Worm (Caenorhabditis elegans) whole organism, L1 larva: ENCODE measurements around the gene clc-3.

Experiments
- C04F5.9 ChIP-seq: sonication (generic microtip); optimal IDR thresholded peaks from 2 replicates; lab custom pipeline; 2016; ENCODE audit warnings: missing genetic modification characterization, missing compliant biosample characterization
- C16A3.4 ChIP-seq: fragments of 150-350 bp; optimal IDR thresholded peaks from 2 replicates; lab custom pipeline; 2014; ENCODE audit warnings: missing biosample characterization, missing genetic modification characterization
- C34B4.2 ChIP-seq: sonication (generic microtip); optimal IDR thresholded peaks from 2 replicates; lab custom pipeline; 2017; ENCODE audit warnings: mild to moderate bottlenecking, missing genetic modification characterization, missing compliant biosample characterization
- Y116A8C.19 ChIP-seq: sonication (generic microtip); optimal IDR thresholded peaks from 2 replicates; lab custom pipeline; 2016; ENCODE audit warnings: missing compliant biosample characterization, missing genetic modification characterization, borderline replicate concordance
- aha-1 ChIP-seq: fragments of 150-350 bp; optimal IDR thresholded peaks from 2 replicates; lab custom pipeline; 2014; ENCODE audit warnings: missing biosample characterization, missing genetic modification characterization
- alr-1 ChIP-seq: fragments of 200-800 bp; sonication (Bioruptor generic); optimal IDR thresholded peaks from 2 replicates; lab custom pipeline; 2018; ENCODE audit warnings: borderline replicate concordance, mild to moderate bottlenecking, missing genetic modification characterization, missing compliant biosample characterization
- blmp-1 ChIP-seq: fragments of 150-350 bp; optimal IDR thresholded peaks from 2 replicates; lab custom pipeline; 2014; ENCODE audit warnings: missing biosample characterization, missing genetic modification characterization
- ceh-82 ChIP-seq, 3 experiments: fragments of 150-350 bp in 1 of 3; sonication (generic microtip) in 2 of 3; optimal IDR thresholded peaks; 2 replicates each; lab custom pipeline; 2014 to 2017; ENCODE audit warnings: missing biosample characterization in 3 of 3, missing genetic modification characterization in 3 of 3
- ceh-88 ChIP-seq: fragments of 200-800 bp; sonication (Bioruptor generic); IDR thresholded peaks from 2 replicates; pipeline ENCODE4 v1.3.6; 2022; ENCODE audit warnings: missing genetic modification characterization, missing compliant biosample characterization
- dpl-1 ChIP-seq, 3 experiments: fragments of 150-350 bp in 2 of 3; sonication (generic microtip) in 1 of 3; optimal IDR thresholded peaks; 2 replicates each; lab custom pipeline; 2014 to 2017; ENCODE audit warnings: missing biosample characterization in 3 of 3, missing genetic modification characterization in 3 of 3, missing genetic modification reagents in 3 of 3
- dsc-1 ChIP-seq: sonication (generic microtip); optimal IDR thresholded peaks from 2 replicates; lab custom pipeline; 2016; ENCODE audit warnings: mild to moderate bottlenecking, missing genetic modification characterization, missing compliant biosample characterization
- efl-1 ChIP-seq, 4 experiments: fragments of 150-350 bp; optimal IDR thresholded peaks in 3 of 4; peaks in 1 of 4; 1 replicate in 1 of 4; 2 replicates in 3 of 4; lab custom pipeline; 2014; ENCODE audit warnings: missing biosample characterization in 2 of 4, missing genetic modification characterization in 2 of 4, missing genetic modification reagents in 2 of 4
- egl-13 ChIP-seq: sonication (generic microtip); optimal IDR thresholded peaks from 2 replicates; lab custom pipeline; 2016; ENCODE audit warnings: missing genotype, missing genetic modification reagents, missing genetic modification characterization, missing compliant biosample characterization
- egl-27 ChIP-seq, 2 experiments: fragments of 150-350 bp in 1 of 2; sonication (generic microtip); optimal IDR thresholded peaks; 3 replicates each; lab custom pipeline; 2017 to 2018; ENCODE audit warnings: missing biosample characterization in 2 of 2, missing genetic modification characterization in 2 of 2, missing genetic modification reagents in 2 of 2
- elt-3 ChIP-seq, 6 experiments: fragments of 150-350 bp in 1 of 6; sonication (generic microtip); optimal IDR thresholded peaks; 2 replicates each; lab custom pipeline; 2017 to 2018; ENCODE audit warnings: missing biosample characterization in 6 of 6, missing genetic modification characterization in 6 of 6, inconsistent platforms in 1 of 6
- fkh-10 ChIP-seq: sonication (generic microtip); optimal IDR thresholded peaks from 2 replicates; lab custom pipeline; 2017; ENCODE audit warnings: missing biosample characterization, missing genetic modification reagents, missing genetic modification characterization
- fkh-4 ChIP-seq: sonication (generic microtip); optimal IDR thresholded peaks from 2 replicates; lab custom pipeline; 2016; ENCODE audit warnings: missing compliant biosample characterization, missing genetic modification characterization, borderline replicate concordance
- grh-1 ChIP-seq: fragments of 200-800 bp; sonication (Bioruptor generic); IDR thresholded peaks from 2 replicates; pipeline ENCODE4 v1.3.6; 2022; ENCODE audit warnings: missing genetic modification reagents, missing genetic modification characterization, missing compliant biosample characterization
- hlh-17 ChIP-seq: fragments of 200-800 bp; sonication (Bioruptor generic); optimal IDR thresholded peaks from 2 replicates; lab custom pipeline; 2018; ENCODE audit warnings: missing genetic modification characterization, mild to moderate bottlenecking, missing compliant biosample characterization, moderate library complexity, borderline replicate concordance
- hpl-2 ChIP-seq: fragments of 150-350 bp; optimal IDR thresholded peaks from 2 replicates; lab custom pipeline; 2014; ENCODE audit warnings: missing biosample characterization, missing genetic modification reagents, missing genetic modification characterization
- irx-1 ChIP-seq: sonication (generic microtip); optimal IDR thresholded peaks from 2 replicates; lab custom pipeline; 2016; ENCODE audit warnings: missing genetic modification characterization, missing compliant biosample characterization
- lin-15B ChIP-seq: fragments of 150-350 bp; sonication (generic microtip); optimal IDR thresholded peaks from 3 replicates; lab custom pipeline; 2014; ENCODE audit warnings: missing biosample characterization, missing genetic modification characterization
- lin-35 ChIP-seq, 2 experiments: fragments of 150-350 bp; optimal IDR thresholded peaks; 2 replicates each; lab custom pipeline; 2014; ENCODE audit warnings: missing biosample characterization in 2 of 2, missing genetic modification characterization in 2 of 2, missing genetic modification reagents in 2 of 2
- lsy-2 ChIP-seq, 2 experiments: fragments of 150-350 bp; optimal IDR thresholded peaks; 2 replicates each; lab custom pipeline; 2014; ENCODE audit warnings: missing biosample characterization in 2 of 2, missing genetic modification characterization in 2 of 2
- mep-1 ChIP-seq: fragments of 150-350 bp; optimal IDR thresholded peaks from 2 replicates; lab custom pipeline; 2014; ENCODE audit warnings: missing biosample characterization, missing genetic modification characterization
- nhr-20 ChIP-seq: sonication (generic microtip); optimal IDR thresholded peaks from 2 replicates; lab custom pipeline; 2016; ENCODE audit warnings: mild to moderate bottlenecking, missing genetic modification characterization, missing compliant biosample characterization
- nhr-71 ChIP-seq: sonication (generic microtip); optimal IDR thresholded peaks from 2 replicates; lab custom pipeline; 2016; ENCODE audit warnings: mild to moderate bottlenecking, missing genetic modification characterization, moderate library complexity, missing compliant biosample characterization
- nhr-76 ChIP-seq: sonication (generic microtip); optimal IDR thresholded peaks from 2 replicates; lab custom pipeline; 2017; ENCODE audit warnings: missing biosample characterization, missing genetic modification characterization
- nhr-77 ChIP-seq: fragments of 150-350 bp; optimal IDR thresholded peaks from 2 replicates; lab custom pipeline; 2014; ENCODE audit warnings: missing biosample characterization, missing genetic modification characterization
- nhr-84 ChIP-seq: sonication (generic microtip); optimal IDR thresholded peaks from 2 replicates; lab custom pipeline; 2017; ENCODE audit warnings: missing biosample characterization, missing genetic modification characterization
- nhr-85 ChIP-seq: sonication (generic microtip); peaks from one replicate; lab custom pipeline; 2016; ENCODE audit warnings: missing genetic modification characterization, inconsistent platforms, missing compliant biosample characterization
- pag-3 ChIP-seq: sonication (generic microtip); optimal IDR thresholded peaks from 2 replicates; lab custom pipeline; 2017; ENCODE audit warnings: missing genetic modification characterization, mild to moderate bottlenecking, missing compliant biosample characterization, antibody characterized with exemption, borderline replicate concordance; ENCODE audit not compliant: insufficient read depth
- pax-3 ChIP-seq: fragments of 200-800 bp; sonication (Bioruptor generic); optimal IDR thresholded peaks from 2 replicates; lab custom pipeline; 2018; ENCODE audit warnings: mild to moderate bottlenecking, missing genetic modification characterization, moderate library complexity, missing compliant biosample characterization
- pqm-1 ChIP-seq: sonication (generic microtip); optimal IDR thresholded peaks from 3 replicates; lab custom pipeline; 2017; ENCODE audit warnings: missing biosample characterization, missing genetic modification characterization
- rnt-1 ChIP-seq: sonication (generic microtip); optimal IDR thresholded peaks from 2 replicates; lab custom pipeline; 2016; ENCODE audit warnings: mild to moderate bottlenecking, missing genetic modification characterization, moderate library complexity, missing compliant biosample characterization
- sox-4 ChIP-seq: sonication (generic microtip); optimal IDR thresholded peaks from 2 replicates; lab custom pipeline; 2016; ENCODE audit warnings: missing genetic modification characterization, missing compliant biosample characterization
- sup-37 ChIP-seq: fragments of 200-800 bp; sonication (Bioruptor generic); optimal IDR thresholded peaks from 2 replicates; lab custom pipeline; 2018; ENCODE audit warnings: mild to moderate bottlenecking, missing genetic modification characterization, missing compliant biosample characterization
- tlp-1 ChIP-seq: fragments of 150-350 bp; optimal IDR thresholded peaks from 2 replicates; lab custom pipeline; 2014; ENCODE audit warnings: missing biosample characterization, missing genetic modification characterization
- unc-30 ChIP-seq: sonication (generic microtip); optimal IDR thresholded peaks from 2 replicates; lab custom pipeline; 2017; ENCODE audit warnings: missing biosample characterization, missing genetic modification characterization
- unc-98 ChIP-seq: fragments of 200-800 bp; sonication (Bioruptor generic); IDR thresholded peaks from 2 replicates; pipeline ENCODE4 v1.3.6; 2022; ENCODE audit warnings: missing genetic modification characterization, missing compliant biosample characterization
- xbp-1 ChIP-seq: sonication (generic microtip); optimal IDR thresholded peaks from 2 replicates; lab custom pipeline; 2016; ENCODE audit warnings: missing genetic modification characterization, missing compliant biosample characterization
- zag-1 ChIP-seq: fragments of 150-350 bp; optimal IDR thresholded peaks from 2 replicates; lab custom pipeline; 2014; ENCODE audit warnings: missing biosample characterization, missing genetic modification characterization
- zip-4 ChIP-seq: fragments of 200-800 bp; sonication (Bioruptor generic); optimal IDR thresholded peaks from 2 replicates; lab custom pipeline; 2018; ENCODE audit warnings: mild to moderate bottlenecking, missing genetic modification characterization, moderate library complexity, missing compliant biosample characterization
- ztf-11 ChIP-seq, 2 experiments: sonication (generic microtip); optimal IDR thresholded peaks; 2 replicates each; lab custom pipeline; 2016 to 2017; ENCODE audit warnings: missing genetic modification characterization in 2 of 2, missing biosample characterization in 1 of 2, missing compliant biosample characterization in 1 of 2
- ztf-4 ChIP-seq: fragments of 150-350 bp; optimal IDR thresholded peaks from 2 replicates; lab custom pipeline; 2014; ENCODE audit warnings: missing biosample characterization, missing genetic modification characterization

Gene clc-3

ce11 chrX:3379114-3379513 is 4.6 kb upstream of the clc-3 start, which contains the start of gene sorf-1 (continued):
- peak; percentile 18 for TF ChIP-seq irx-1 (tag; lab: Kevin White, UChicago)
- no peak for TF ChIP-seq C34B4.2 (tag; lab: Kevin White, UChicago)
- no peak for TF ChIP-seq egl-27 (tag; optimal IDR thresholded peaks at IDR 0.05; lab: Kevin White, UChicago)
- TF ChIP-seq hlh-17 (GFP tag; lab: Kevin White, UChicago): no peak
- TF ChIP-seq C16A3.4: peak; percentile 30
- TF ChIP-seq rnt-1 (tag; lab: Kevin White, UChicago): peak; percentile 95
- peak; percentile 6 to 11 for TF ChIP-seq efl-1 (optimal IDR thresholded peaks at IDR 0.05; lab: Kevin White, UChicago)
- TF ChIP-seq efl-1 (GFP tag; optimal IDR thresholded peaks at IDR 0.05 in 1 of 2; lab: Kevin White, UChicago): peak in 1 of 2 experiments; percentile 74
- TF ChIP-seq alr-1: no peak
- no peak for TF ChIP-seq ztf-4 (tag; lab: Kevin White, UChicago)
- no peak for TF ChIP-seq mep-1 (tag; lab: Kevin White, UChicago)
- TF ChIP-seq lsy-2 (tag; optimal IDR thresholded peaks at IDR 0.05; lab: Kevin White, UChicago): peak in 1 of 2 experiments; percentile 23
- TF ChIP-seq, all 84 proteins: peak for 27

- TF ChIP-seq fkh-4 (tag; lab: Kevin White, UChicago): peak; percentile 50
- no peak for TF ChIP-seq nhr-85 (tag; lab: Kevin White, UChicago)
- no peak for TF ChIP-seq egl-27 (tag; optimal IDR thresholded peaks at IDR 0.05; lab: Kevin White, UChicago)
- TF ChIP-seq dsc-1: peak; percentile 88
- no peak for TF ChIP-seq Y116A8C.19 (tag; lab: Kevin White, UChicago)
- no peak for TF ChIP-seq unc-30 (tag; lab: Kevin White, UChicago)
- TF ChIP-seq fkh-10 (GFP tag; lab: Kevin White, UChicago): no peak
- TF ChIP-seq egl-13: no peak
- TF ChIP-seq nhr-77 (tag; lab: Kevin White, UChicago): no peak
- no peak for TF ChIP-seq nhr-76 (tag; lab: Kevin White, UChicago)
- TF ChIP-seq, all 84 proteins: peak for 2
These were observed 778 bp upstream of the clc-3 start for ce11 chrX:3375320-3375719.

DNA sequence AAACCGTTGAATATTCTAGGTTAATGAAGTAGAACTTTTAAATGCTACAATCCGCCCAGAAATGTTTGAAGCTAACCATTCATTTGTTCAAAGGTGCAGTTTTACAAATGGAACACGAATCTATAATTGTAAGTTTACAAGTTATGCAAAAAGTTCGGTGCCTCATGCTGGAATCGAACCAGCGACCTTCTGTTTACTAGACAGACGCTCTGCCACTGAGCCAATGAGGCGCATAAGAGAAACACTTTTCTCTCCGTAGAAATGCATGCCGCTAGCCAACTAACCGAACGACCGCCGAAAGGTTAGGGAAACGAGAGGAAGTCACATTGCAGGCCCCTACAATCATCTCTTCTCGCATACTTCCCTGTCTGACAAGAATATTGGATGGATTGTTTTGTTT is 3.3 kb downstream of the clc-3 start:
- TF ChIP-seq nhr-71: peak; percentile 75
- TF ChIP-seq ceh-88: peak; percentile 50; the same call in 1 of the 2 replicates
- no peak for TF ChIP-seq ztf-11 (tag; optimal IDR thresholded peaks at IDR 0.05; lab: Kevin White, UChicago)
- TF ChIP-seq ztf-4 (tag; lab: Kevin White, UChicago): no peak
- no peak for TF ChIP-seq aha-1 (tag; lab: Kevin White, UChicago)
- no peak for TF ChIP-seq pag-3 (tag; lab: Kevin White, UChicago)
- peak; percentile 26 for TF ChIP-seq zip-4 (GFP tag; lab: Kevin White, UChicago)
- no peak for TF ChIP-seq pax-3 (tag; lab: Kevin White, UChicago)
- no peak for TF ChIP-seq blmp-1 (tag; lab: Kevin White, UChicago)
- TF ChIP-seq irx-1 (tag; lab: Kevin White, UChicago): peak; percentile 56
- peak; percentile 14 for TF ChIP-seq nhr-76 (tag; lab: Kevin White, UChicago)
- no peak for TF ChIP-seq C04F5.9 (tag; lab: Kevin White, UChicago)
- TF ChIP-seq ceh-82 (tag; optimal IDR thresholded peaks at IDR 0.05; lab: Kevin White, UChicago): peak; percentile 36 to 75 (median 65)
- peak; percentile 39 to 40 for TF ChIP-seq efl-1 (optimal IDR thresholded peaks at IDR 0.05; lab: Kevin White, UChicago)
- TF ChIP-seq efl-1 (GFP tag; optimal IDR thresholded peaks at IDR 0.05 in 1 of 2; lab: Kevin White, UChicago): peak in 1 of 2 experiments; percentile 7
- no peak for TF ChIP-seq sup-37 (GFP tag; lab: Kevin White, UChicago)
- TF ChIP-seq unc-30 (tag; lab: Kevin White, UChicago): no peak
- TF ChIP-seq pqm-1 (tag; lab: Kevin White, UChicago): no peak
- TF ChIP-seq nhr-20 (tag; lab: Kevin White, UChicago): peak; percentile 76
- TF ChIP-seq mep-1 (tag; lab: Kevin White, UChicago): peak; percentile 64
- 0 out of 2 replicates have a peak, but pooled peaks have one; percentile 23 for TF ChIP-seq unc-98
- peak in 2 of 3 experiments; percentile 10 to 21 for TF ChIP-seq dpl-1 (GFP tag; optimal IDR thresholded peaks at IDR 0.05; lab: Kevin White, UChicago)
- TF ChIP-seq hpl-2: no peak
- peak; percentile 59 for TF ChIP-seq xbp-1 (tag; lab: Kevin White, UChicago)
- TF ChIP-seq nhr-84 (tag; lab: Kevin White, UChicago): no peak
- TF ChIP-seq lin-35 (GFP tag; optimal IDR thresholded peaks at IDR 0.05; lab: Kevin White, UChicago): peak; percentile 49 to 70
- TF ChIP-seq tlp-1 (tag; lab: Kevin White, UChicago): no peak
- TF ChIP-seq zag-1 (tag; lab: Kevin White, UChicago): no peak
- TF ChIP-seq hlh-17 (GFP tag; lab: Kevin White, UChicago): no peak
- TF ChIP-seq lin-15B (tag; lab: Kevin White, UChicago): no peak
- no peak for TF ChIP-seq fkh-4 (tag; lab: Kevin White, UChicago)
- TF ChIP-seq sox-4 (tag; lab: Kevin White, UChicago): no peak
- TF ChIP-seq elt-3 (tag; optimal IDR thresholded peaks at IDR 0.05; lab: Kevin White, UChicago): peak in 2 of 6 experiments; percentile 18 to 49
- TF ChIP-seq grh-1 (GFP tag; lab: Robert Waterston, UW): peak; percentile 20; the same call in 1 of the 2 replicates
- no peak for TF ChIP-seq C34B4.2 (tag; lab: Kevin White, UChicago)
